Worm (Caenorhabditis elegans) whole organism, mixed stage, embryonic: ENCODE measurements around the gene sre-41.

Experiments used
- M03D4.4 ChIP-seq: sonication (generic microtip); optimal IDR thresholded peaks from 2 replicates; lab custom pipeline; 2017; ENCODE audit warnings: mild to moderate bottlenecking, missing genetic modification characterization, missing compliant biosample characterization
- bed-3 ChIP-seq: fragments of 200-800 bp; sonication (Bioruptor generic); optimal IDR thresholded peaks from 3 replicates; lab custom pipeline; 2018; ENCODE audit warnings: mild to moderate bottlenecking, missing genetic modification characterization, moderate library complexity, missing compliant biosample characterization
- blmp-1 ChIP-seq: fragments of 150-350 bp; optimal IDR thresholded peaks from 2 replicates; lab custom pipeline; 2014; ENCODE audit warnings: missing biosample characterization, missing genetic modification characterization
- ceh-39 ChIP-seq: fragments of 150-350 bp; optimal IDR thresholded peaks from 2 replicates; lab custom pipeline; 2014; ENCODE audit warnings: missing biosample characterization, missing genetic modification characterization
- ceh-83 ChIP-seq: fragments of 200-800 bp; sonication (Bioruptor generic); optimal IDR thresholded peaks from 2 replicates; lab custom pipeline; 2018; ENCODE audit warnings: mild to moderate bottlenecking, missing genetic modification characterization, missing compliant biosample characterization
- ces-1 ChIP-seq: fragments of 150-350 bp; optimal IDR thresholded peaks from 2 replicates; lab custom pipeline; 2014; ENCODE audit warnings: missing biosample characterization, missing genetic modification reagents, missing genetic modification characterization
- drap-1 ChIP-seq: fragments of 200-800 bp; sonication (Bioruptor generic); optimal IDR thresholded peaks from 3 replicates; lab custom pipeline; 2018; ENCODE audit warnings: mild to moderate bottlenecking, missing genetic modification characterization, missing compliant biosample characterization
- flh-1 ChIP-seq: fragments of 200-800 bp; sonication (Bioruptor generic); optimal IDR thresholded peaks from 2 replicates; lab custom pipeline; 2018; ENCODE audit warnings: mild to moderate bottlenecking, missing genetic modification characterization, moderate library complexity, missing compliant biosample characterization
- ham-2 ChIP-seq: fragments of 200-800 bp; sonication (Bioruptor generic); optimal IDR thresholded peaks from 2 replicates; lab custom pipeline; 2018; ENCODE audit warnings: mild to moderate bottlenecking, missing genetic modification characterization, missing compliant biosample characterization
- mab-5 ChIP-seq: fragments of 150-350 bp; optimal IDR thresholded peaks from 2 replicates; lab custom pipeline; 2014; ENCODE audit warnings: missing biosample characterization, missing genetic modification characterization
- mep-1 ChIP-seq: fragments of 150-350 bp; optimal IDR thresholded peaks from 2 replicates; lab custom pipeline; 2017; ENCODE audit warnings: missing biosample characterization, missing genetic modification reagents, missing genetic modification characterization, inconsistent platforms
- nhr-12 ChIP-seq: fragments of 150-350 bp; optimal IDR thresholded peaks from 2 replicates; lab custom pipeline; 2014; ENCODE audit warnings: missing biosample characterization, missing genetic modification characterization
- pha-4 ChIP-seq: fragments of 150-350 bp; optimal IDR thresholded peaks from 2 replicates; lab custom pipeline; 2018; ENCODE audit warnings: missing biosample characterization, missing genetic modification reagents, missing genetic modification characterization
- snpc-4 ChIP-seq: fragments of 150-350 bp; optimal IDR thresholded peaks from 2 replicates; lab custom pipeline; 2014; ENCODE audit warnings: missing biosample characterization, missing genetic modification characterization
- tbx-8 ChIP-seq: fragments of 200-800 bp; sonication (Bioruptor generic); optimal IDR thresholded peaks from 2 replicates; lab custom pipeline; 2018; ENCODE audit warnings: mild to moderate bottlenecking, missing genetic modification characterization, moderate library complexity, missing compliant biosample characterization
- unc-62 ChIP-seq: fragments of 150-350 bp; optimal IDR thresholded peaks from 2 replicates; lab custom pipeline; 2014; ENCODE audit warnings: missing biosample characterization, missing genetic modification reagents, missing genetic modification characterization

sre-41 gene

DNA sequence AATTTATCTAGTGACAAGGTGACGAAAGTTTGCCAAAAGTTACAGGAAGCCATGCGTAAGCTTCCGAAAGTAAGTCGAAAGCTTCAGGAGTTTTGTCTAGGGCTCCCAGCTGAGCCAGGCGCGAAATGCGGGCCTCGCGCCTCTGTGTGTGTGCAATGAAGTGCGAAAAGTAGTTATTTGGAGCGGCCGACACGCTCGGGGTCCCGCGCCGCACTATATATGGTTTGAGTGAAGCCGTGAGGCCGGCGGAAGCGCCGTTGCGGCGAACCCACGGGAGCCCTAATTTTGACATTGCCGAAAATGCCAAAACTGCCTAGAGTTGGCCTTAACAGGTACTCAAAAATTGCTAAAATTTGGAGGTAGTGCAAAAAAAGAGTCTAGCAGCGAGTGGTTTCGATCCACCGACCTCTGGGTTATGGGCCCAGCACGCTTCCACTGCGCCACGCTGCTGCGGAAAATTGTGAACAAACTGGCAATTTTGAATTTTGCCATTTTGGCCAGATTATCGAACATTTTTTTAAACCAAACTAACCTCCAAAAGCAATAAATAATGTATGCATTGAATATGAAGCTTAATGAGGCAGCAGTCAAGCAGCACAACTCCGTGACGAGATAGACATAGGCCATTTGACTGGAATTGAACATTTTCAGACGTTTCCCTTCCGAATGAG lies 47.3 kb downstream of the sre-41 start:
- TF ChIP-seq ceh-83 (GFP tag; lab: Kevin White, UChicago) (no peak), nhr-12 (tag; lab: Kevin White, UChicago) (no peak), tbx-8 (GFP tag; lab: Kevin White, UChicago) (no peak), flh-1 (GFP tag; lab: Kevin White, UChicago) (no peak), blmp-1 (tag; lab: Kevin White, UChicago) (no peak)
- TF ChIP-seq, all 35 proteins: peak for 0

DNA sequence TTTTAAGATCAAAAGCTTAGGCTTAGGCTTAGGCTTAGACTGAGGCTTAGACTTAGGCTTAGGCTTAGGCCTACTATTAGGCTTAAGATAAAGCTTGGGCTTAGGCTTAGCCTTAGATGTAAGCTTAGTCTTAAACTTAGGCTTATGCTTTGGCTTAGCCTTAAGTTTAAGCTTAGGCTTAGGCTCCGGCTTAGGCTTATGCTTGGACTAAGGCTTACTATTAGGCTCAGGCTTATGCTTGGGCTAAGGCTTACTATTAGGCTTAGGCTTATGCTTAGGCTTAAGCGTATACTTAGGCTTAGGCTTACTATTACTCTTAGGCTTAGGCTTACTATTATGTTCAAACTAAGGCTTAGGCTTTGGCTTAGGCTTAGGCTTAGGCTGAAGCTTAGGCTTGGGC lies 48.6 kb downstream of the sre-41 start:
- no peak for TF ChIP-seq pha-4 (tag; lab: Kevin White, UChicago)
- TF ChIP-seq ham-2 (GFP tag; lab: Kevin White, UChicago), result peak; percentile 65

DNA sequence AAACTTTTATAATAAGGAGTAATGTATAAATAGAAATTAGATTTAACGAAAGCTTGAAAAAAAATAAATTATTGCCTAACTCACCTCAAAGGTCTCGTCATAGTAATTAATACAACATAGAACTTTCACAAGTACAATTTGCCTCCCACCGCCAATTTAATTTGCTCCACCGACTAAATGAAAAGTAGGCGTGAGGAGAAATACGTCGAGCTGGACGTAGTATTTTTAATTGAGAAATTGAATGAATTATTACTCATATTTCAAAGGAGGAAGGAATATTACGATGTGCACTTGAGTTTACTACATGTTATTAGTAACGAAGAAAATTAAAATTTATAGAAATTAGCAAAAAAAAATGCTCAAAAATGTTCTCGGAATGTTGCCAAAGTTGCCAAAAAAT lies 50.4 kb downstream of the sre-41 start, which contains the start of gene Y57A10C.9:
Y57A10C.9 (minus strand) TSS at position 101 of the 400 bp plus-strand sequence.
- TF ChIP-seq mep-1 (no peak), ceh-83 (GFP tag; lab: Kevin White, UChicago) (no peak), drap-1 (GFP tag; lab: Kevin White, UChicago) (no peak), ces-1 (no peak), unc-62 (no peak), M03D4.4 (tag; lab: Kevin White, UChicago) (no peak), blmp-1 (tag; lab: Kevin White, UChicago) (no peak), snpc-4 (no peak), mab-5 (tag; lab: Kevin White, UChicago) (no peak), ceh-39 (tag; lab: Kevin White, UChicago) (no peak), ham-2 (GFP tag; lab: Kevin White, UChicago) (no peak), bed-3 (GFP tag; lab: Kevin White, UChicago) (no peak), nhr-12 (tag; lab: Kevin White, UChicago) (no peak)
- TF ChIP-seq, all 35 proteins: peak for 0
